Worm (Caenorhabditis elegans) whole organism, early embryonic: ENCODE measurements around the gene rabr-4.

Experiments used
- B0310.2 ChIP-seq: sonication (generic microtip); optimal IDR thresholded peaks from 2 replicates; lab custom pipeline; 2016; ENCODE audit warnings: mild to moderate bottlenecking, missing genetic modification characterization, missing compliant biosample characterization
- F13C5.2 ChIP-seq: sonication (generic microtip); optimal IDR thresholded peaks from 2 replicates; lab custom pipeline; 2017; ENCODE audit warnings: mild to moderate bottlenecking, missing genetic modification characterization, inconsistent platforms, missing compliant biosample characterization
- aly-1 ChIP-seq: sonication (generic microtip); optimal IDR thresholded peaks from 2 replicates; lab custom pipeline; 2016; ENCODE audit warnings: missing genetic modification characterization, missing compliant biosample characterization
- ama-1 ChIP-seq: fragments of 150-350 bp; optimal IDR thresholded peaks from 2 replicates; lab custom pipeline; 2014
- ceh-13 ChIP-seq: fragments of 200-800 bp; sonication (Bioruptor generic); optimal IDR thresholded peaks from 2 replicates; lab custom pipeline; 2018; ENCODE audit warnings: mild to moderate bottlenecking, missing genetic modification characterization, missing compliant biosample characterization
- ceh-36 ChIP-seq: sonication (generic microtip); optimal IDR thresholded peaks from 2 replicates; lab custom pipeline; 2016; ENCODE audit warnings: missing genetic modification characterization, inconsistent platforms, missing compliant biosample characterization
- ets-7 ChIP-seq: sonication (generic microtip); optimal IDR thresholded peaks from 2 replicates; lab custom pipeline; 2016; ENCODE audit warnings: missing genotype, missing genetic modification characterization, missing compliant biosample characterization
- flt-1 ChIP-seq: fragments of 200-800 bp; sonication (Bioruptor generic); IDR thresholded peaks from 2 replicates; pipeline ENCODE4 v1.3.6; 2022; ENCODE audit warnings: missing genetic modification characterization, missing compliant biosample characterization
- hmbx-1 ChIP-seq: sonication (generic microtip); optimal IDR thresholded peaks from 2 replicates; lab custom pipeline; 2016; ENCODE audit warnings: mild to moderate bottlenecking, missing genetic modification characterization, missing compliant biosample characterization
- hmg-4 ChIP-seq: fragments of 200-800 bp; sonication (Bioruptor generic); optimal IDR thresholded peaks from 2 replicates; lab custom pipeline; 2018; ENCODE audit warnings: mild to moderate bottlenecking, missing genetic modification characterization, missing compliant biosample characterization
- hnd-1 ChIP-seq: sonication (generic microtip); optimal IDR thresholded peaks from 2 replicates; lab custom pipeline; 2016; ENCODE audit warnings: missing genetic modification characterization, missing compliant biosample characterization
- pes-1 ChIP-seq: fragments of 200-800 bp; sonication (Bioruptor generic); IDR thresholded peaks from 2 replicates; pipeline ENCODE4 v1.3.6; 2022; ENCODE audit warnings: missing genetic modification reagents, missing genetic modification characterization, missing compliant biosample characterization
- scrt-1 ChIP-seq: fragments of 200-800 bp; sonication (Bioruptor generic); IDR thresholded peaks from 2 replicates; pipeline ENCODE4 v1.3.6; 2022; ENCODE audit warnings: missing genetic modification characterization, missing compliant biosample characterization
- sea-1 ChIP-seq: fragments of 200-800 bp; sonication (Bioruptor generic); conservative IDR thresholded peaks from 2 replicates; pipeline ENCODE4 v1.3.6; 2022; ENCODE audit warnings: missing genetic modification characterization, missing compliant biosample characterization
- tbx-11 ChIP-seq: fragments of 200-800 bp; sonication (Bioruptor generic); IDR thresholded peaks from 2 replicates; pipeline ENCODE4 v1.3.6; 2022; ENCODE audit warnings: missing genetic modification characterization, missing compliant biosample characterization
- tbx-37 ChIP-seq: fragments of 200-800 bp; sonication (Bioruptor generic); conservative IDR thresholded peaks from 2 replicates; pipeline ENCODE4 v1.3.6; 2022; ENCODE audit warnings: missing genetic modification reagents, missing genetic modification characterization, missing compliant biosample characterization
- tra-4 ChIP-seq: sonication (generic microtip); optimal IDR thresholded peaks from 2 replicates; lab custom pipeline; 2017; ENCODE audit warnings: missing genetic modification characterization, missing compliant biosample characterization

Gene rabr-4

DNA sequence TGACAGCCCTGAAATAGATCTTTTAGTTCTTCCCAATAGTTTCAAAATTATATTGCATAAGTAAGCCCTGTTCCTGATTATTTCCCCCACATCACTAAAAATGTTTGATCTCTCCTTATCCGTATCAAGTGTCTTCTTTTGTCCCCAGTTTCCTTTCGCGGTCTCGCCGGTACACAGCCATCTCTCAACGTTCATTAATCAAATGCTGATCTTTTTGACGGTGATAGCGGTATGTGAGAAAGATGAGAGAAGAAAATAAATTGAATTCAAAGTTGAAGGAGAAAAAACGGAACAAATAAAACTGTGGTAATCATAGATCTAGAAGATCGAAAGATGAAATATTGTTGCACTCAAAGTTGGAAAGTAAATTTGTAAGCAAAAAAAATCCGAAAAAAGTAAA, 17.0 kb downstream of the rabr-4 start:
- TF ChIP-seq ceh-13 (no peak), ets-7 (tag; lab: Kevin White, UChicago) (no peak), ama-1 (lab: Kevin White, UChicago) (no peak), sea-1 (GFP tag; lab: Robert Waterston, UW) (no peak), tbx-11 (GFP tag; lab: Robert Waterston, UW) (no peak), flt-1 (no peak), B0310.2 (no peak), scrt-1 (GFP tag; lab: Robert Waterston, UW) (no peak), tra-4 (no peak), F13C5.2 (tag; lab: Kevin White, UChicago) (no peak), pes-1 (GFP tag; lab: Robert Waterston, UW) (no peak)

DNA sequence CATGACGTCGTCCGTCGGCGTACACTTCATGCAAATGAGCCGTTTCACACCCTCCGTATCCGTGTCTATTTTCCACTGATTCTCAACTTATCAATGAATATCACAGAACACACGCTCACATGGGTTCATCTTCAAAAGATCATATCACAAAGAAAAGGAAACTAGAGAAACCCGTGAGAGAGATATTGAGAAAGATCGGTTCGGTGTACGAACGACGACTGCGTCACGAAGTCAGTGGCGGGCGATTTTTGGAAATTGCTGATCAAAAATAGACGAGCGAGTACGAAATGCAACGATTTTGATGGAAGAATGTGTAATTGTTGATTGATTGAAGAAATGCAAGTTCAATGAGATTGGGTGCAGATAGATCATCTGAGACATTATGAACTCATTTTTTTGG, 18.6 kb downstream of the rabr-4 start:
- TF ChIP-seq sea-1 (GFP tag; lab: Robert Waterston, UW) (no peak), ceh-13 (no peak), flt-1 (no peak), hnd-1 (no peak), tbx-37 (GFP tag; lab: Robert Waterston, UW) (no peak), tra-4 (no peak), hmbx-1 (tag; lab: Kevin White, UChicago) (no peak), tbx-11 (GFP tag; lab: Robert Waterston, UW) (no peak), aly-1 (tag; lab: Kevin White, UChicago) (no peak), ets-7 (tag; lab: Kevin White, UChicago) (no peak), F13C5.2 (tag; lab: Kevin White, UChicago) (no peak), ceh-36 (no peak)

DNA sequence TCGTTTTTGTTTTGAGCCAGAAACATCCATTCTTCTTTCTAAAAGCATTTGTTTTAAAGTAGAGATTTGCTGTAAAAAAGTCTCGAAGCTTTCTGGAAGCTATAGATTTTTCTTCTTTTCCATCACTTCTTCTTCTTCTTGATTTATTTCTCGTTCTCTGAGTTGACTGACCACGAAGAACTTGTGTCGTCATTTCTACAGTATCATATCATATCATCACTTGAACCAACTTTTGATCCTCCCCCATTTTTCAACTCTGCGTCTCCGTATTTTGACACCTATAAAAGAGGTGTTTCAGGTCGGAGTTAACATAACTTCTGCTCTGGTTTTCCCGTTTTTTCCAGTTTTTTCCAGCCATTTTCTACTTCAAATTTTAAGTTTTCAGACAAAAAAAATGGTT, 19.8 kb downstream of the rabr-4 start, which contains the start of gene F11A5.9:
F11A5.9 (plus strand) TSS at position 386 of the 400 bp plus-strand sequence.
- TF ChIP-seq F13C5.2 (tag; lab: Kevin White, UChicago) (no peak), ceh-36 (no peak), tbx-37 (GFP tag; lab: Robert Waterston, UW) (no peak), pes-1 (GFP tag; lab: Robert Waterston, UW) (no peak), hmbx-1 (tag; lab: Kevin White, UChicago) (no peak), ceh-13 (no peak), hmg-4 (no peak), flt-1 (no peak), aly-1 (tag; lab: Kevin White, UChicago) (no peak), tbx-11 (GFP tag; lab: Robert Waterston, UW) (no peak)

DNA sequence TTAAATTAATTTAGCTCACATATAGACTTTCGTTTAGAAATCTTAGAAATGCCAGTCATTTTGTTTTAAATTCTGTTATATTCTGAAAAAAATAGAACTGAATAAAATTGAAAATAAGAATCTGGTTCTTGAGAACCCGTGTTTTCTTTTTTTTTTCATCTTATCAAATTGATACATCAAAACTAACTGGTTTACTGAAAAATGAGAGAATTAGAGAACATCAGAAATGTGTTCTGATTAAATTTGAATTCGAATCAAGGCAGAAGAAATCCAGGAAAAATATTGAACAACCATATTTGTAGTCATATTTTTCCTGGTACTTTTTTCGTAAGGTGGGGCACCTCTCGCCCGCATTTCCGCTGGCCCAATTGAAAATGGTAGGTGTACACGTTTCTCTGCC, 23.8 kb downstream of the rabr-4 start, which contains the start of gene F11A5.15:
F11A5.15 (minus strand) TSS at position 101 of the 400 bp plus-strand sequence.
- TF ChIP-seq tbx-11 (GFP tag; lab: Robert Waterston, UW) (no peak), flt-1 (no peak), tra-4 (no peak), scrt-1 (GFP tag; lab: Robert Waterston, UW) (no peak), F13C5.2 (tag; lab: Kevin White, UChicago) (no peak), ceh-13 (no peak), ama-1 (lab: Kevin White, UChicago) (no peak), hnd-1 (no peak), aly-1 (tag; lab: Kevin White, UChicago) (no peak)

DNA sequence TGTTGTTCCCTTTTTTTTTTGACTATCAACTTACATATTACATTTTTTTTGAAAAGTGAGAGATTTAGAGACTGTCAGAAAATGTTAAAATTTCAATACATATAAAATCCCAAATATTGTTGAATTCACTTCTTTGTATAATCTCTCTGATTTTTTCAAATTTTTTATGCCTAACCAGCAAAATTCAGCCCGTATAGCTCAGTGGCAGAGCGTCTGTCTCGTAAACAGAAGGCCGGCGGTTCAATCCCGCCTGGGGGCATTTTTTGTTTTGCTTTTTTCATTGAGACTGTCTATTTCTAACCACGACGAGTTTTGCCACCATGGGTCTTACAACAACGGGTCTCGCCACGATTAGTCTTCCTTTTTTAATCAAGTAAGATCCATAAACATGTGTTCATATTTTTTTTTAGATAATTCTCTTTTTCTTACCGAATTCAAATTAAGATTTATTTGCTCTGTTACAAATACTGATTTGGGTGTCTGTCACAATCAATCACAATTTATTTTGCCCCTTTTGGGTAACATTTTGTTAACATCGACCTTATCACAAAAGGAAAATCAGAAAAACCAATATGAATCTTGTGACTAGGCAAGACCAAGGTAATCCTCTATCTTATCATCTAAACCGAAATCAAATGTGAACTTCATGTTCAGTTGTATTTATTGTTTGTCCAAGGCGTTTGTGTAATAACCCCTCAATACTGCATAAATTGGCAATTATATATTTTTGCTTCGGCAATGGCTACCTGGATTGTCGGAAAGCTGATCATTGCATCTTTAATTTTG, 24.4 kb downstream of the rabr-4 start, which contains the start of gene glc-1:
glc-1 (plus strand) TSS at position 663 of the 786 bp plus-strand sequence.
- TF ChIP-seq ceh-13 (no peak), B0310.2 (no peak), ceh-36 (no peak), tbx-11 (GFP tag; lab: Robert Waterston, UW) (no peak), flt-1 (no peak), F13C5.2 (tag; lab: Kevin White, UChicago) (no peak), ets-7 (tag; lab: Kevin White, UChicago) (no peak), ama-1 (lab: Kevin White, UChicago) (no peak), aly-1 (tag; lab: Kevin White, UChicago) (no peak)

DNA sequence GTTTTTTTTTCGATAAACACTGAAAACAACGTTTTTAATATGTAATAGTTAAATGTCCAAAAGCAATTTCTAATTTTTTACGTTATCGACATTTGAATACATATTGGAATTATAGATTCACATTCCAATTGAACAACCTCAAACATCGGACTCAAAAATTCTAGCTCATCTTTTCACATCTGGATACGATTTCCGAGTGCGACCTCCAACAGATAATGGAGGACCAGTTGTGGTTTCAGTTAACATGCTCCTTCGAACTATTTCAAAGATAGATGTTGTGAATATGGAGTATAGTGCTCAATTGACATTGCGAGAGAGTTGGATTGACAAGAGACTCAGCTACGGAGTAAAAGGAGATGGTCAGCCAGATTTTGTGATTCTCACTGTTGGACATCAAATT, 25.3 kb downstream of the rabr-4 start:
- TF ChIP-seq tbx-37 (GFP tag; lab: Robert Waterston, UW) (no peak), hnd-1 (no peak), ceh-13 (no peak), ama-1 (lab: Kevin White, UChicago) (no peak), scrt-1 (GFP tag; lab: Robert Waterston, UW) (no peak), ceh-36 (no peak), tbx-11 (GFP tag; lab: Robert Waterston, UW) (no peak), B0310.2 (no peak), aly-1 (tag; lab: Kevin White, UChicago) (no peak)

DNA sequence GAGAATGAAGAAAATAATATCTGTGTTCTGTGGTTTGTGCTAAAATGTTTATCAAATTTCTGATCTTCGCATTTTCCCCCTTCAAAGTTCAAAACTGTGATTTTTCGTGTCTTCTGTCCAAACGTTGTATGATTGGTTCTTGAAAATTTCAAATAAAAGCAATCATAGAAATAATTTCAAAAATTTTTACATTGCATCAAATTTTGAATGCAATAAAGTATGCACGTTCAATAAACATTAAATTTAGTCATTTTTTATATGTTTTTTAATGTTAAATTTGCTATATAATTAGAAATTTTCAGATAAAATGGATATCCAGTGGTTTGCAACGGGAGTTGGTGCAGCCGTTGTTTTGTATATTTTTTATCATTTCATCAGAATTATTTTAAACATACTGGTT, 29.3 kb downstream of the rabr-4 start, which contains the start of gene stdh-2:
stdh-2 (plus strand) TSS at position 301 of the 400 bp plus-strand sequence.
- TF ChIP-seq sea-1 (GFP tag; lab: Robert Waterston, UW) (no peak), ama-1 (lab: Kevin White, UChicago) (no peak), scrt-1 (GFP tag; lab: Robert Waterston, UW) (no peak), tbx-37 (GFP tag; lab: Robert Waterston, UW) (no peak)

DNA sequence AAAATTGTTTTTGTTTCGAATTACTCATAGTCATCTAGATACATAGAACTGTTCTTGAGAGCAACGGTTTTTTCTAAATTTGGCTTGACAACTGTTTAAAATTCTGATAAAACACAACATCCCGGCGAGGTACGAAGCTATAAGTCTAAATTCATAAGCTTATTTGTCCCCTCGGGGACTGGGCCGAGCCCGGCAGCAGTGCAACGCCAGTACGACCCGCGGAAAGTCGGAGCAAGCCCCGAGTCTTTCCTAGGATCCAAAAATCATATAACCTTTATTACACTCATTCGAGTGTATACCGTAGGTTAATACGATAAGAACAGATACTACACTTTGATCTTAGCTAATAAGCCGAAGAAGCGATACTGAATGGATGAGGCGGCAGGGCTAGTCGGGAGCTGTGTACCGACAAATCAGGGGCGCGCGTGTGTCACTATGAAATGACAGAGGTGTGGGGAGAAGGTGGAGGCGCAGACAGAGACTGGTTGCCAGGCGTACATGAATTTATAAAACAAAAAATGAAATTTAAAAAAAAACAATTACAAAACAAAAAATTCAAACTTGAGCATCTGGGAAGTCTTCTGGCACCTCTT, 30.9 kb downstream of the rabr-4 start:
- TF ChIP-seq F13C5.2 (tag; lab: Kevin White, UChicago) (no peak), flt-1 (no peak), scrt-1 (GFP tag; lab: Robert Waterston, UW) (no peak), aly-1 (tag; lab: Kevin White, UChicago) (no peak), ama-1 (lab: Kevin White, UChicago) (no peak), hnd-1 (no peak), tra-4 (no peak), sea-1 (GFP tag; lab: Robert Waterston, UW) (no peak), B0310.2 (no peak), tbx-37 (GFP tag; lab: Robert Waterston, UW) (no peak), ets-7 (tag; lab: Kevin White, UChicago) (no peak), pes-1 (GFP tag; lab: Robert Waterston, UW) (no peak), hmbx-1 (tag; lab: Kevin White, UChicago) (no peak)
